Worm (Caenorhabditis elegans): ENCODE data around the gene npr-1.
A peak's percentile ranks its signal among the peaks of the same experiment; 100 is the strongest.

npr-1 gene

ce11 chrX:4788958-4789357 is 19.2 kb upstream of the npr-1 start (continued):
- no peak for TF ChIP-seq hsf-1 (GFP tag; IDR thresholded peaks at IDR 0.05)
- TF ChIP-seq unc-62 (GFP tag; optimal IDR thresholded peaks at IDR 0.05): no peak
- peak; percentile 64 for TF ChIP-seq madf-10 (tag; optimal IDR thresholded peaks at IDR 0.05)

DNA sequence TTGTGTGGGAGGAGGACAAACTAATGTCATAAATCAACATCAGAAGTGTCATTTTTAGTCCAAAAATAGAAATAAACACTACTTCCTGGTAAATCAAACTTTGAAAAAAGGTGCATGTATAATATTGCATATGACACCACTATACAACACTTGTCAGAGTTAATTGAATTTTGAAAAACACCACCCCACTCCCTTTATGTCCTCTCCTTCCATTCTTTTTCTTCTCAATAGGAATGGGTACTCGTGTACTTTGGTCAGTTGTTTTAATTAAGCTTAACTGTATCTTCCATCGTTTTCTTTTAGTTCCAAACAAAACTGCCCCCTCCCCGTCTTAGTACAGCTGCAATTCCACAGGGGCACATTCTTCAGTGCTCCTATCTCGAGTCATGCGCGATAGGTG is 17.7 kb upstream of the npr-1 start:
- TF ChIP-seq zim-3 (tag; optimal IDR thresholded peaks at IDR 0.05) (no peak), somi-1 (GFP tag; optimal IDR thresholded peaks at IDR 0.05) (no peak), nfya-1 (tag; optimal IDR thresholded peaks at IDR 0.05; ENCODE audit: borderline replicate concordance, insufficient read depth) (no peak), K12H6.12 (tag; optimal IDR thresholded peaks at IDR 0.05) (no peak), aptf-3 (GFP tag; IDR thresholded peaks at IDR 0.05) (no peak), Y67H2A.10 (GFP tag; conservative IDR thresholded peaks at IDR 0.05) (no peak), chd-7 (tag; optimal IDR thresholded peaks at IDR 0.05) (no peak), rcor-1 (GFP tag; IDR thresholded peaks at IDR 0.05) (no peak), F23B12.7 (tag; optimal IDR thresholded peaks at IDR 0.05; ENCODE audit: insufficient read depth) (no peak), ztf-18 (tag; optimal IDR thresholded peaks at IDR 0.05) (no peak), repo-1 (tag; optimal IDR thresholded peaks at IDR 0.05) (no peak), ekl-4 (GFP tag; IDR thresholded peaks at IDR 0.05) (no peak), madf-10 (tag; optimal IDR thresholded peaks at IDR 0.05) (no peak), C17E4.6 (GFP tag; IDR thresholded peaks at IDR 0.05) (no peak), mcd-1 (GFP tag; IDR thresholded peaks at IDR 0.05) (no peak), hmg-1.2 (GFP tag; IDR thresholded peaks at IDR 0.05) (no peak), lin-35 (GFP tag; optimal IDR thresholded peaks at IDR 0.05) (no peak), xnd-1 (tag; optimal IDR thresholded peaks at IDR 0.05) (no peak), him-1 (tag; optimal IDR thresholded peaks at IDR 0.05) (no peak), lin-26 (GFP tag; IDR thresholded peaks at IDR 0.05) (no peak)

- no peak for TF ChIP-seq dox-1 (GFP tag; IDR thresholded peaks at IDR 0.05)
- no peak for TF ChIP-seq ztf-6 (GFP tag; IDR thresholded peaks at IDR 0.05)
Measured at ce11 chrX:4784776-4785175, 15.0 kb upstream of the npr-1 start.

ce11 chrX:4783117-4783775 is 13.5 kb upstream of the npr-1 start, which contains the start of gene F43C9.2:
TSS of gene F43C9.2 (plus strand) at chrX:4783613.
- TF ChIP-seq nhr-120 (GFP tag; IDR thresholded peaks at IDR 0.05) (no peak), zfh-2 (GFP tag; conservative IDR thresholded peaks at IDR 0.05) (no peak), dpl-1 (GFP tag; optimal IDR thresholded peaks at IDR 0.05) (no peak), zim-3 (tag; optimal IDR thresholded peaks at IDR 0.05) (no peak), rpc-1 (optimal IDR thresholded peaks at IDR 0.05) (no peak), rpc-1 (tag; optimal IDR thresholded peaks at IDR 0.05) (no peak), snpc-1.1 (tag; optimal IDR thresholded peaks at IDR 0.05; ENCODE audit: insufficient read depth) (no peak), xnd-1 (tag; optimal IDR thresholded peaks at IDR 0.05) (no peak), K12H6.12 (tag; optimal IDR thresholded peaks at IDR 0.05) (no peak), lin-35 (GFP tag; optimal IDR thresholded peaks at IDR 0.05) (no peak)

DNA sequence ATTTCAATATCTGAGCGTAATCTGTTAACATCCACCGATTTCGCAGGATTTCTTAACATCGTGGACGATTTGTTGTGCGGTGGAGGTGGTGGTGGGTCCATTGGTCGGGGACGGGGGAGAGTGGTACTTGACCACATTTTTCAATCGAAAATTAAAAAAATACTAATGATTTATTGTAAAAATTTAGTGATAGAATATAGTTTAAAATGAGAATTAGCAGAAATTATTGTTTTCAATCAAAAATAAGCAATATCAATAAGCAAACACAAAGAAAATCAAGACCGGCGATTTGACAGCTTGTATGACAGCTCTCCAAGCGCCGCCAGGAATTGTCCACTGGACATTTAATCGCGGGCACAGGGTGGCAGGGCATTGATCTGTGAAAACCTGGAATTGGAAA is 12.4 kb upstream of the npr-1 start, which contains the start of gene hum-10:
Gene hum-10, minus strand, starts transcription at position 101 of the 400 bp plus-strand sequence.
- TF ChIP-seq dpl-1 (GFP tag; optimal IDR thresholded peaks at IDR 0.05) (no peak), mxl-1 (tag; optimal IDR thresholded peaks at IDR 0.05) (no peak), ceh-40 (GFP tag; IDR thresholded peaks at IDR 0.05) (no peak), ekl-4 (GFP tag; IDR thresholded peaks at IDR 0.05) (no peak), K11D2.4 (GFP tag; IDR thresholded peaks at IDR 0.05) (no peak), dox-1 (GFP tag; IDR thresholded peaks at IDR 0.05) (no peak), Y79H2A.3 (GFP tag; conservative IDR thresholded peaks at IDR 0.05) (no peak), T26A5.8 (tag; optimal IDR thresholded peaks at IDR 0.05) (no peak)
